ENCODE assay signal across 1 fruit fly cellular context in genomic region chr3R:16524593-16525111, dm6.
A peak's percentile ranks its signal among the peaks of the same experiment; 100 is the strongest.
TF ChIP-seq lines count a peak whose summit lies in the region.

No protein-coding gene starts in this region.

TF ChIP-seq in whole organism, embryonic, 481 proteins besides CTCF, POLR2A, EP300 and RAD21 (continued from another document and continues in another):
- TF ChIP-seq E2f1 (GFP tag; IDR thresholded peaks at IDR 0.05; lab: Robert Waterston, UW) (no peak), CG42726 (GFP tag; IDR thresholded peaks at IDR 0.05; lab: Robert Waterston, UW; ENCODE audit: partially characterized antibody) (no peak), dmrt99B (tag; optimal IDR thresholded peaks at IDR 0.05; lab: Kevin White, UChicago) (no peak), CG8290 (GFP tag; optimal IDR thresholded peaks at IDR 0.05; lab: Kevin White, UChicago) (peak; percentile 63), CG8290 (tag; optimal IDR thresholded peaks at IDR 0.05; lab: Kevin White, UChicago) (peak in 1 of 2 experiments; percentile 58), trem (tag; optimal IDR thresholded peaks at IDR 0.05; lab: Kevin White, UChicago) (peak; percentile 63), corto (GFP tag; optimal IDR thresholded peaks at IDR 0.05; lab: Kevin White, UChicago) (no peak), dm (GFP tag; optimal IDR thresholded peaks at IDR 0.05; lab: Kevin White, UChicago) (peak; percentile 25), pita (GFP tag; optimal IDR thresholded peaks at IDR 0.05; lab: Kevin White, UChicago) (no peak), grau (tag; optimal IDR thresholded peaks at IDR 0.05; lab: Kevin White, UChicago) (peak; percentile 11), CG15073 (GFP tag; optimal IDR thresholded peaks at IDR 0.05; lab: Kevin White, UChicago) (no peak), trh (GFP tag; optimal IDR thresholded peaks at IDR 0.05; lab: Kevin White, UChicago) (no peak), wor (GFP tag; IDR thresholded peaks at IDR 0.05; lab: Robert Waterston, UW) (no peak), Fer3 (tag; optimal IDR thresholded peaks at IDR 0.05; lab: Kevin White, UChicago) (no peak), CG11085 (GFP tag; IDR thresholded peaks at IDR 0.05; lab: Robert Waterston, UW) (no peak), fd3F (GFP tag; optimal IDR thresholded peaks at IDR 0.05; lab: Kevin White, UChicago) (no peak), org-1 (GFP tag; optimal IDR thresholded peaks at IDR 0.05; lab: Kevin White, UChicago) (peak; percentile 50), usp (GFP tag; optimal IDR thresholded peaks at IDR 0.05; lab: Kevin White, UChicago) (no peak), scrt (GFP tag; optimal IDR thresholded peaks at IDR 0.05; lab: Kevin White, UChicago) (no peak), CG3407 (GFP tag; optimal IDR thresholded peaks at IDR 0.05; lab: Kevin White, UChicago) (peak; percentile 65), CG2202 (tag; optimal IDR thresholded peaks at IDR 0.05; lab: Kevin White, UChicago) (peak; percentile 79), CG9437 (GFP tag; optimal IDR thresholded peaks at IDR 0.05; lab: Kevin White, UChicago) (peak; percentile 15), pum (GFP tag; optimal IDR thresholded peaks at IDR 0.05; lab: Kevin White, UChicago) (no peak), Jarid2 (GFP tag; optimal IDR thresholded peaks at IDR 0.05; lab: Kevin White, UChicago) (peak; percentile 42), unc-4 (GFP tag; IDR thresholded peaks at IDR 0.05; lab: Robert Waterston, UW; ENCODE audit: partially characterized antibody) (no peak), ac (GFP tag; optimal IDR thresholded peaks at IDR 0.05; lab: Kevin White, UChicago) (peak; percentile 40), phol (tag; optimal IDR thresholded peaks at IDR 0.05; lab: Kevin White, UChicago) (peak; percentile 70), CG8359 (GFP tag; optimal IDR thresholded peaks at IDR 0.05; lab: Kevin White, UChicago; ENCODE audit: borderline replicate concordance) (peak; percentile 76), fru (optimal IDR thresholded peaks at IDR 0.05; lab: Kevin White, UChicago) (no peak), en (GFP tag; optimal IDR thresholded peaks at IDR 0.05; lab: Kevin White, UChicago) (peak; percentile 22), HLHmδ (GFP tag; optimal IDR thresholded peaks at IDR 0.05; lab: Kevin White, UChicago) (peak; percentile 88), CG30403 (GFP tag; optimal IDR thresholded peaks at IDR 0.05; lab: Kevin White, UChicago) (no peak), slp2 (GFP tag; optimal IDR thresholded peaks at IDR 0.05; lab: Kevin White, UChicago) (peak; percentile 24), Doc3 (GFP tag; IDR thresholded peaks at IDR 0.05; lab: Robert Waterston, UW; ENCODE audit: partially characterized antibody) (no peak), CG11093 (GFP tag; IDR thresholded peaks at IDR 0.05; lab: Robert Waterston, UW) (0 out of 3 replicates have a peak, but pooled peaks have one; percentile 31), tna (GFP tag; IDR thresholded peaks at IDR 0.05; lab: Robert Waterston, UW; ENCODE audit: partially characterized antibody) (no peak), Sin3A (optimal IDR thresholded peaks at IDR 0.05; lab: Kevin White, UChicago) (no peak), NC2α (GFP tag; optimal IDR thresholded peaks at IDR 0.05; lab: Kevin White, UChicago) (peak; percentile 40), Kr (GFP tag; optimal IDR thresholded peaks at IDR 0.05; lab: Kevin White, UChicago) (peak; percentile 79), inv (GFP tag; IDR thresholded peaks at IDR 0.05; lab: Robert Waterston, UW; ENCODE audit: partially characterized antibody) (no peak), Hmx (GFP tag; optimal IDR thresholded peaks at IDR 0.05; lab: Kevin White, UChicago) (no peak), Hr51 (GFP tag; optimal IDR thresholded peaks at IDR 0.05; lab: Kevin White, UChicago) (peak in 1 of 2 experiments; percentile 24), ssp (GFP tag; IDR thresholded peaks at IDR 0.05; lab: Robert Waterston, UW) (peak; percentile 7; the same call in 1 of the 2 replicates), seq (GFP tag; IDR thresholded peaks at IDR 0.05; lab: Robert Waterston, UW) (no peak), bowl (GFP tag; IDR thresholded peaks at IDR 0.05; lab: Robert Waterston, UW) (no peak), HLH3B (GFP tag; IDR thresholded peaks at IDR 0.05; lab: Robert Waterston, UW) (no peak), bigmax (GFP tag; optimal IDR thresholded peaks at IDR 0.05; lab: Kevin White, UChicago) (no peak), CG7745 (tag; optimal IDR thresholded peaks at IDR 0.05; lab: Kevin White, UChicago) (peak; percentile 61), ato (GFP tag; IDR thresholded peaks at IDR 0.05; lab: Robert Waterston, UW; ENCODE audit: partially characterized antibody) (no peak), CHES-1-like (GFP tag; optimal IDR thresholded peaks at IDR 0.05; lab: Kevin White, UChicago) (no peak), knrl (GFP tag; IDR thresholded peaks at IDR 0.05; lab: Robert Waterston, UW; ENCODE audit: partially characterized antibody) (no peak), Camta (GFP tag; optimal IDR thresholded peaks at IDR 0.05; lab: Kevin White, UChicago) (peak; percentile 56), fd64A (GFP tag; optimal IDR thresholded peaks at IDR 0.05; lab: Kevin White, UChicago) (peak; percentile 81), CG2116 (GFP tag; optimal IDR thresholded peaks at IDR 0.05; lab: Kevin White, UChicago) (peak; percentile 15), Antp (GFP tag; optimal IDR thresholded peaks at IDR 0.05; lab: Kevin White, UChicago) (peak; percentile 48), Dek (tag; optimal IDR thresholded peaks at IDR 0.05; lab: Kevin White, UChicago) (no peak), CG3065 (GFP tag; optimal IDR thresholded peaks at IDR 0.05; lab: Kevin White, UChicago) (peak; percentile 16), CG1233 (GFP tag; optimal IDR thresholded peaks at IDR 0.05; lab: Kevin White, UChicago) (peak; percentile 81), Gsc (GFP tag; IDR thresholded peaks at IDR 0.05; lab: Robert Waterston, UW) (no peak), CG4854 (GFP tag; optimal IDR thresholded peaks at IDR 0.05; lab: Kevin White, UChicago) (no peak), bbx (GFP tag; IDR thresholded peaks at IDR 0.05; lab: Robert Waterston, UW; ENCODE audit: partially characterized antibody) (no peak), CG6765 (GFP tag; optimal IDR thresholded peaks at IDR 0.05; lab: Kevin White, UChicago) (no peak), bab2 (GFP tag; optimal IDR thresholded peaks at IDR 0.05; lab: Kevin White, UChicago) (peak; percentile 10), p53 (GFP tag; optimal IDR thresholded peaks at IDR 0.05; lab: Kevin White, UChicago) (no peak), CG18011 (GFP tag; optimal IDR thresholded peaks at IDR 0.05; lab: Kevin White, UChicago) (no peak), E2f2 (GFP tag; IDR thresholded peaks at IDR 0.05; lab: Robert Waterston, UW) (no peak), ara (GFP tag; IDR thresholded peaks at IDR 0.05; lab: Robert Waterston, UW) (peak; percentile 37; the same call in 1 of the 2 replicates), HmgZ (tag; optimal IDR thresholded peaks at IDR 0.05; lab: Kevin White, UChicago) (no peak), CG8281 (tag; optimal IDR thresholded peaks at IDR 0.05; lab: Kevin White, UChicago) (peak; percentile 20), crc (GFP tag; optimal IDR thresholded peaks at IDR 0.05; lab: Kevin White, UChicago) (peak; percentile 30), CG12391 (tag; optimal IDR thresholded peaks at IDR 0.05; lab: Kevin White, UChicago) (no peak), CG2129 (GFP tag; IDR thresholded peaks at IDR 0.05; lab: Robert Waterston, UW; ENCODE audit: partially characterized antibody) (no peak), shn (GFP tag; optimal IDR thresholded peaks at IDR 0.05; lab: Kevin White, UChicago) (peak; percentile 36), CG32532 (GFP tag; IDR thresholded peaks at IDR 0.05; lab: Robert Waterston, UW) (no peak), yki (optimal IDR thresholded peaks at IDR 0.05; lab: Kevin White, UChicago) (no peak), Atf3 (GFP tag; optimal IDR thresholded peaks at IDR 0.05; lab: Kevin White, UChicago) (no peak), CG11723 (GFP tag; optimal IDR thresholded peaks at IDR 0.05; lab: Kevin White, UChicago) (peak; percentile 58), ATbp (GFP tag; optimal IDR thresholded peaks at IDR 0.05; lab: Kevin White, UChicago) (peak; percentile 64), gce (GFP tag; IDR thresholded peaks at IDR 0.05; lab: Robert Waterston, UW) (0 out of 3 replicates have a peak, but pooled peaks have one; percentile 65), Dp (GFP tag; optimal IDR thresholded peaks at IDR 0.05; lab: Kevin White, UChicago) (no peak), Hsf (GFP tag; optimal IDR thresholded peaks at IDR 0.05; lab: Kevin White, UChicago) (peak; percentile 18), CG6254 (GFP tag; optimal IDR thresholded peaks at IDR 0.05; lab: Kevin White, UChicago) (peak; percentile 72), PHDP (tag; optimal IDR thresholded peaks at IDR 0.05; lab: Kevin White, UChicago) (peak; percentile 36), D (optimal IDR thresholded peaks at IDR 0.05; lab: Kevin White, UChicago) (no peak), D (GFP tag; optimal IDR thresholded peaks at IDR 0.05; lab: Kevin White, UChicago) (peak; percentile 79), ro (GFP tag; IDR thresholded peaks at IDR 0.05; lab: Robert Waterston, UW) (peak; percentile 6; the same call in 1 of the 2 replicates), B-H1 (GFP tag; IDR thresholded peaks at IDR 0.05; lab: Robert Waterston, UW) (peak; percentile 22; the same call in 1 of the 3 replicates), Lpt (GFP tag; optimal IDR thresholded peaks at IDR 0.05; lab: Kevin White, UChicago) (no peak), ems (GFP tag; optimal IDR thresholded peaks at IDR 0.05; lab: Kevin White, UChicago) (no peak), Doc2 (GFP tag; IDR thresholded peaks at IDR 0.05; lab: Robert Waterston, UW) (no peak), Chrac-16 (GFP tag; optimal IDR thresholded peaks at IDR 0.05; lab: Kevin White, UChicago) (no peak), CG10654 (GFP tag; optimal IDR thresholded peaks at IDR 0.05; lab: Kevin White, UChicago) (peak; percentile 69), Hey (tag; optimal IDR thresholded peaks at IDR 0.05; lab: Kevin White, UChicago) (no peak), twi (tag; optimal IDR thresholded peaks at IDR 0.05; lab: Kevin White, UChicago) (peak; percentile 6), CG34422 (GFP tag; IDR thresholded peaks at IDR 0.05; lab: Robert Waterston, UW) (peak; percentile 43; the same call in 1 of the 3 replicates), Spps (tag; optimal IDR thresholded peaks at IDR 0.05; lab: Kevin White, UChicago) (peak; percentile 91), TFAM (GFP tag; optimal IDR thresholded peaks at IDR 0.05; lab: Kevin White, UChicago) (no peak), Sox102F (GFP tag; optimal IDR thresholded peaks at IDR 0.05; lab: Kevin White, UChicago) (peak; percentile 5), zfh1 (GFP tag; IDR thresholded peaks at IDR 0.05; lab: Robert Waterston, UW) (peak; percentile 61; the same call in 2 of the 3 replicates), CG4282 (GFP tag; optimal IDR thresholded peaks at IDR 0.05; lab: Kevin White, UChicago) (peak; percentile 15), Sry-δ (GFP tag; optimal IDR thresholded peaks at IDR 0.05; lab: Kevin White, UChicago) (no peak), CG32772 (GFP tag; IDR thresholded peaks at IDR 0.05; lab: Robert Waterston, UW) (no peak), crol (GFP tag; IDR thresholded peaks at IDR 0.05; lab: Robert Waterston, UW) (peak; percentile 81), CG7271 (tag; optimal IDR thresholded peaks at IDR 0.05; lab: Kevin White, UChicago) (no peak), onecut (GFP tag; IDR thresholded peaks at IDR 0.05; lab: Robert Waterston, UW) (peak; percentile 34), sna (GFP tag; IDR thresholded peaks at IDR 0.05; lab: Robert Waterston, UW; ENCODE audit: partially characterized antibody) (0 out of 2 replicates have a peak, but pooled peaks have one; percentile 26), CG6175 (GFP tag; IDR thresholded peaks at IDR 0.05; lab: Robert Waterston, UW) (no peak), lola (GFP tag; optimal IDR thresholded peaks at IDR 0.05; lab: Kevin White, UChicago) (peak in 1 of 3 experiments; percentile 78), Mrtf (GFP tag; IDR thresholded peaks at IDR 0.05; lab: Robert Waterston, UW) (no peak), CG8089 (GFP tag; optimal IDR thresholded peaks at IDR 0.05; lab: Kevin White, UChicago) (peak; percentile 22), sisA (GFP tag; IDR thresholded peaks at IDR 0.05; lab: Robert Waterston, UW) (peak; percentile 71), Trl (optimal IDR thresholded peaks at IDR 0.05; lab: Kevin White, UChicago) (no peak), Trl (GFP tag; optimal IDR thresholded peaks at IDR 0.05; lab: Kevin White, UChicago) (peak; percentile 56), Mes4 (GFP tag; optimal IDR thresholded peaks at IDR 0.05; lab: Kevin White, UChicago) (peak; percentile 61), Rfx (GFP tag; IDR thresholded peaks at IDR 0.05; lab: Robert Waterston, UW) (no peak; the same call in 1 of the 2 replicates), eyg (GFP tag; optimal IDR thresholded peaks at IDR 0.05; lab: Kevin White, UChicago) (no peak), stc (GFP tag; IDR thresholded peaks at IDR 0.05; lab: Robert Waterston, UW) (no peak), CG7372 (GFP tag; IDR thresholded peaks at IDR 0.05; lab: Robert Waterston, UW) (no peak), Opbp (GFP tag; IDR thresholded peaks at IDR 0.05; lab: Robert Waterston, UW; ENCODE audit: partially characterized antibody) (no peak), mam (GFP tag; optimal IDR thresholded peaks at IDR 0.05; lab: Kevin White, UChicago) (no peak), vvl (GFP tag; IDR thresholded peaks at IDR 0.05; lab: Robert Waterston, UW) (peak; percentile 60), Ada2b (GFP tag; IDR thresholded peaks at IDR 0.05; lab: Robert Waterston, UW) (no peak), sqz (GFP tag; optimal IDR thresholded peaks at IDR 0.05; lab: Kevin White, UChicago) (peak; percentile 36), cas (GFP tag; IDR thresholded peaks at IDR 0.05; lab: Robert Waterston, UW) (no peak), CG13287 (GFP tag; IDR thresholded peaks at IDR 0.05; lab: Robert Waterston, UW; ENCODE audit: partially characterized antibody) (no peak), lbe (GFP tag; optimal IDR thresholded peaks at IDR 0.05; lab: Kevin White, UChicago) (no peak), CG1024 (GFP tag; IDR thresholded peaks at IDR 0.05; lab: Robert Waterston, UW) (no peak), tap (tag; optimal IDR thresholded peaks at IDR 0.05; lab: Kevin White, UChicago) (peak; percentile 56), Asciz (GFP tag; optimal IDR thresholded peaks at IDR 0.05; lab: Kevin White, UChicago) (peak; percentile 60), schlank (tag; optimal IDR thresholded peaks at IDR 0.05; lab: Kevin White, UChicago) (no peak), dan (GFP tag; IDR thresholded peaks at IDR 0.05; lab: Robert Waterston, UW) (no peak), gsb-n (tag; optimal IDR thresholded peaks at IDR 0.05; lab: Kevin White, UChicago) (peak; percentile 25), Hand (GFP tag; optimal IDR thresholded peaks at IDR 0.05; lab: Kevin White, UChicago) (no peak)
